Worm (Caenorhabditis elegans) whole organism, L3 larva: ENCODE measurements around the gene mboa-4.

ENCODE experiments used
- ZK546.5 ChIP-seq: sonication (generic microtip); optimal IDR thresholded peaks from 2 replicates; lab custom pipeline; 2017; ENCODE audit warnings: missing biosample characterization, missing genetic modification characterization
- fkh-10 ChIP-seq: sonication (generic microtip); optimal IDR thresholded peaks from 2 replicates; lab custom pipeline; 2017; ENCODE audit warnings: missing biosample characterization, missing genetic modification reagents, missing genetic modification characterization
- jun-1 ChIP-seq: fragments of 150-350 bp; optimal IDR thresholded peaks from 2 replicates; lab custom pipeline; 2014; ENCODE audit warnings: missing biosample characterization, missing genetic modification reagents, missing genetic modification characterization
- nhr-28 ChIP-seq: fragments of 150-350 bp; optimal IDR thresholded peaks from 2 replicates; lab custom pipeline; 2014; ENCODE audit warnings: missing biosample characterization, missing genetic modification characterization
- sea-2 ChIP-seq: fragments of 150-350 bp; sonication (generic microtip); optimal IDR thresholded peaks from 4 replicates; lab custom pipeline; 2014; ENCODE audit warnings: missing biosample characterization, missing genetic modification reagents, missing genetic modification characterization
- unc-62 ChIP-seq: fragments of 150-350 bp; sonication (generic microtip); optimal IDR thresholded peaks from 4 replicates; lab custom pipeline; 2014; ENCODE audit warnings: missing biosample characterization, missing genetic modification reagents, missing genetic modification characterization

ce11 chrIV:11159886-11160285, at the start of gene mboa-4:
- TF ChIP-seq unc-62 (GFP tag; lab: Kevin White, UChicago) (no peak), sea-2 (GFP tag; lab: Kevin White, UChicago) (no peak), fkh-10 (GFP tag; lab: Kevin White, UChicago) (no peak), nhr-28 (tag; lab: Kevin White, UChicago) (no peak), jun-1 (tag; lab: Kevin White, UChicago) (no peak), ZK546.5 (tag; lab: Kevin White, UChicago) (no peak)
